Worm (Caenorhabditis elegans): ENCODE data around the gene sem-5.
A peak's percentile ranks its signal among the peaks of the same experiment; 100 is the strongest.

Gene sem-5

ce11 chrX:7964022-7964421 is 2.5 kb upstream of the sem-5 start:
- no peak for TF ChIP-seq ref-1 (GFP tag; conservative IDR thresholded peaks at IDR 0.05)

- TF ChIP-seq klf-2 (GFP tag; conservative IDR thresholded peaks at IDR 0.05) (no peak), med-1 (GFP tag; optimal IDR thresholded peaks at IDR 0.05; ENCODE audit: insufficient read depth) (no peak), ztf-23 (GFP tag; IDR thresholded peaks at IDR 0.05) (no peak), flt-1 (GFP tag; IDR thresholded peaks at IDR 0.05) (0 out of 2 replicates have a peak, but pooled peaks have one; percentile 58), tab-1 (GFP tag; IDR thresholded peaks at IDR 0.05) (0 out of 2 replicates have a peak, but pooled peaks have one; percentile 29)
Observed at ce11 chrX:7962056-7962485, 548 bp upstream of the sem-5 start.

- TF ChIP-seq ref-1 (GFP tag; conservative IDR thresholded peaks at IDR 0.05) (no peak), klf-2 (GFP tag; conservative IDR thresholded peaks at IDR 0.05) (no peak), ztf-23 (GFP tag; IDR thresholded peaks at IDR 0.05) (no peak), flt-1 (GFP tag; IDR thresholded peaks at IDR 0.05) (no peak), T22C8.4 (GFP tag; IDR thresholded peaks at IDR 0.05) (no peak), ztf-29 (GFP tag; IDR thresholded peaks at IDR 0.05) (no peak), med-1 (GFP tag; optimal IDR thresholded peaks at IDR 0.05; ENCODE audit: insufficient read depth) (no peak), cog-1 (tag; optimal IDR thresholded peaks at IDR 0.05) (no peak), tab-1 (GFP tag; IDR thresholded peaks at IDR 0.05) (no peak)
Observed at ce11 chrX:7958203-7958602, 3.3 kb downstream of the sem-5 start, which contains the start of gene sfxn-2. sfxn-2 (minus strand) TSS chrX:7958303.

ce11 chrX:7956449-7956848 is 5.1 kb downstream of the sem-5 start:
- TF ChIP-seq klf-2 (GFP tag; conservative IDR thresholded peaks at IDR 0.05): no peak
- TF ChIP-seq ref-1 (GFP tag; conservative IDR thresholded peaks at IDR 0.05): no peak
- no peak for TF ChIP-seq flt-1 (GFP tag; IDR thresholded peaks at IDR 0.05)
- TF ChIP-seq cog-1 (tag; optimal IDR thresholded peaks at IDR 0.05): no peak
- TF ChIP-seq T22C8.4 (GFP tag; IDR thresholded peaks at IDR 0.05): no peak
- no peak for TF ChIP-seq tab-1 (GFP tag; IDR thresholded peaks at IDR 0.05)

DNA sequence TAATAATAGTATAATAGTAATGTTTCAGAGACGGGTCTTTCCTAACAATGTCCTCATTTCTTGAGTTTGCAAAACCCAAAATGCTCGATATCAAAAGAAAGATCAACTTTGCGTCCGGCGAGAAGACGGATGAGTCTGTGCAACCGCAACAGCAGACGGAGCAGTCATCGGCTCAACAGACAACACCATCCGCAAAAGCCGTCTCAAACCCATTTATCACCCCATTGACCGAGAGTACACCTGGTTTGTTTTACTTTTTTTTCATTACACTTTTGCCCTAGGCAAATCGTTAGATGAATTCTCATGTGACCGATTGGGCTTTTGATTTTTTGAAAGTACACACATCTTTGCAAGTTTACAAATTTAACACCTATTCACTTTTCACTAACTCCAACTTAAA is 7.2 kb downstream of the sem-5 start, which contains the start of gene dct-1:
Gene dct-1 (plus strand): TSS at position 27 of the 400 bp plus-strand sequence.
- TF ChIP-seq ref-1 (GFP tag; conservative IDR thresholded peaks at IDR 0.05): no peak
- no peak for TF ChIP-seq klf-2 (GFP tag; conservative IDR thresholded peaks at IDR 0.05)
- TF ChIP-seq T22C8.4 (GFP tag; IDR thresholded peaks at IDR 0.05): no peak
- TF ChIP-seq ztf-29 (GFP tag; IDR thresholded peaks at IDR 0.05): no peak
- no peak for TF ChIP-seq tab-1 (GFP tag; IDR thresholded peaks at IDR 0.05)
- no peak for TF ChIP-seq flt-1 (GFP tag; IDR thresholded peaks at IDR 0.05)
- no peak for TF ChIP-seq med-1 (GFP tag; optimal IDR thresholded peaks at IDR 0.05; ENCODE audit: insufficient read depth)
- TF ChIP-seq ztf-23 (GFP tag; IDR thresholded peaks at IDR 0.05): no peak
- TF ChIP-seq cog-1 (tag; optimal IDR thresholded peaks at IDR 0.05): no peak

DNA sequence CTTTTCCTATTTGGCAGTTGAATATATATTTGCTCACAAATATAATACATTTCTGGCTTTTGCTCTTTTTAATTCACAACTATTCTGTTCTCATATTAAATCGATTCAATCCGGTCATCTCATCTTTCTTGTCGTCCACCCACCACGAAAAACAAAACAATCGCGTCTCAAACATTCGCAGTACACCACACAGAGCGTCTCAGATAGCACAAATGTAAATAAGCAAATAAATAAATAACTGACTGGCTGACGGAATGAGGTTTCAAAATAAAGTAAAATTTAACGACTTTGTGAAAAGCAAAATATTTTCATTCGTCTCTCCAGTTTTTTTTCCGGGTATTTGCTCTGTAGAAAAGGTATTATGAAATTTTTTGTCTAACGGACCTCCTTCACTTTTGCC is 7.8 kb downstream of the sem-5 start:
- TF ChIP-seq ref-1 (GFP tag; conservative IDR thresholded peaks at IDR 0.05) (no peak), T22C8.4 (GFP tag; IDR thresholded peaks at IDR 0.05) (no peak), flt-1 (GFP tag; IDR thresholded peaks at IDR 0.05) (no peak), ztf-29 (GFP tag; IDR thresholded peaks at IDR 0.05) (no peak), tab-1 (GFP tag; IDR thresholded peaks at IDR 0.05) (no peak), ztf-23 (GFP tag; IDR thresholded peaks at IDR 0.05) (no peak), cog-1 (tag; optimal IDR thresholded peaks at IDR 0.05) (no peak), med-1 (GFP tag; optimal IDR thresholded peaks at IDR 0.05; ENCODE audit: insufficient read depth) (no peak), klf-2 (GFP tag; conservative IDR thresholded peaks at IDR 0.05) (no peak)

- TF ChIP-seq klf-2 (GFP tag; conservative IDR thresholded peaks at IDR 0.05) (no peak), med-1 (GFP tag; optimal IDR thresholded peaks at IDR 0.05; ENCODE audit: insufficient read depth) (no peak), ztf-23 (GFP tag; IDR thresholded peaks at IDR 0.05) (no peak), T22C8.4 (GFP tag; IDR thresholded peaks at IDR 0.05) (no peak), tab-1 (GFP tag; IDR thresholded peaks at IDR 0.05) (no peak), cog-1 (tag; optimal IDR thresholded peaks at IDR 0.05) (no peak), flt-1 (GFP tag; IDR thresholded peaks at IDR 0.05) (no peak), ref-1 (GFP tag; conservative IDR thresholded peaks at IDR 0.05) (no peak), ztf-29 (GFP tag; IDR thresholded peaks at IDR 0.05) (no peak)
Observed at ce11 chrX:7953063-7953337, 8.5 kb downstream of the sem-5 start.

DNA sequence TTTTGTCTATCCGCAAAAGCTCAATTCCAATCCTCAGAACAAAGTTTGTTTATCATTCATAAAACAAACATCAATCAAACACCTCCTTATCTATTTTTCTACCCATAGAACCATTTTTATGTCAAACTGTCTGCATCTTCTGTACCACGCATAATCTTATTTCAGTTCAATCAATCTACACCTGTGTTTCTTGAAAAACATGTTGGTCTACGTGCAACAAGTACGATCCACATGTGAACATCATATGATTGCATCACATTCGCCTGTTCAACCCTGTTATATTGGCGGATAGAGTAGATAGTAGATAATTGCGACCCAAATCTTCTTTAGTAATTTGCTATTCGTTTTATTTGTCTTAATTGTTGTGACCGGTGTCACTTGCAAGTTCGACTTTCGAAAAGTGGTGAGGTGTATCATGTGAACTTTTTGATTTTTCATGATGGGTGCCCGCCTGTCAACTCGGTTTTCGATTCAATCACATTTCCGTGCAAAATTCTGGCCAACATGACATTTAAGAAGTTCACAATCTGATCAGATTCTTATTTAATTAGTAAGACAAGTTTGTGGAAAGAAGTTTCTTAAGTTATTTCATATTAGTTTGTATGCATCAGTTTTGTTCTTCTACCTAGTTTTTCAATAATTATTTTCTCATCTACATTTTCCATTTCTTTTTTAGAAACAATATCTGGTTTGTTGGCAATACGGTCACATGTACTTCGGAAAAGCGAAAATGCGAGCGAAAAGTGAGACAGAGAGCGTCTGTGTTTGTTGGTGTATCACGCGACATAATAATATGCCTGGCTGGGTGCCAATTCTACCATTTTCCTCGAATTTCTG is 9.1 kb downstream of the sem-5 start:
- no peak for TF ChIP-seq ref-1 (GFP tag; conservative IDR thresholded peaks at IDR 0.05)
- TF ChIP-seq med-1 (GFP tag; optimal IDR thresholded peaks at IDR 0.05; ENCODE audit: insufficient read depth): no peak
- TF ChIP-seq tab-1 (GFP tag; IDR thresholded peaks at IDR 0.05): no peak
- TF ChIP-seq cog-1 (tag; optimal IDR thresholded peaks at IDR 0.05): no peak
- no peak for TF ChIP-seq klf-2 (GFP tag; conservative IDR thresholded peaks at IDR 0.05)
- no peak for TF ChIP-seq ztf-23 (GFP tag; IDR thresholded peaks at IDR 0.05)
- TF ChIP-seq T22C8.4 (GFP tag; IDR thresholded peaks at IDR 0.05): no peak
- TF ChIP-seq ztf-29 (GFP tag; IDR thresholded peaks at IDR 0.05): no peak
- no peak for TF ChIP-seq flt-1 (GFP tag; IDR thresholded peaks at IDR 0.05)

DNA sequence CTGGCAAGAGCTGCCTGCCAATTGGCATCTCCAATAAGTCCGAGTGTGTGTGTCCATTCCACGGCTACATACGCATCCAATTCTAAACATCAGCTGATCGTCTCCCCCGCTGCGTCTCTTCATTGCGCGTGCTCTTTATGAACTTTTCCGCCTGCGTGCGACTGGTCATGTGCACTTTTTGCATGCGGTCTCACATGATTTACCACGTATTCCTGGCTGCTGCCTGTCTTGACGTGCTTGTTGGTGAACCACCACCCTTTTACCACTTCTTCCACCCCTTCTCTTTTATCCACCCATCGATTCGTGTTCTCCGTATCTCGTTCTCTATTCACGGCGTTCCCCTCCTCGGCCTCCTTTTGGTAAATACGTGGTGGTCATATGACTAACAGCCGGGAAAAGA is 9.9 kb downstream of the sem-5 start:
- TF ChIP-seq klf-2 (GFP tag; conservative IDR thresholded peaks at IDR 0.05) (no peak), flt-1 (GFP tag; IDR thresholded peaks at IDR 0.05) (0 out of 2 replicates have a peak, but pooled peaks have one; percentile 55), cog-1 (tag; optimal IDR thresholded peaks at IDR 0.05) (peak; percentile 77), ref-1 (GFP tag; conservative IDR thresholded peaks at IDR 0.05) (no peak), ztf-23 (GFP tag; IDR thresholded peaks at IDR 0.05) (peak; percentile 45; the same call in 1 of the 2 replicates), T22C8.4 (GFP tag; IDR thresholded peaks at IDR 0.05) (peak; percentile 26; the same call in 1 of the 2 replicates)

ce11 chrX:7945438-7945837 is 16.1 kb downstream of the sem-5 start:
- TF ChIP-seq flt-1 (GFP tag; IDR thresholded peaks at IDR 0.05) (no peak), ztf-23 (GFP tag; IDR thresholded peaks at IDR 0.05) (no peak)
